Fruit fly (Drosophila melanogaster) whole organism, embryonic: Measurements from ENCODE around the gene CG6753.

Experiments
- Atf-2 ChIP-seq: fragments of 200-800 bp; sonication (Bioruptor generic); optimal IDR thresholded peaks from 2 replicates; lab custom pipeline; 2016; ENCODE audit warnings: missing biosample characterization, missing genetic modification characterization
- Atf3 ChIP-seq: fragments of 200-800 bp; sonication (Bioruptor generic); optimal IDR thresholded peaks from 3 replicates; lab custom pipeline; 2016; ENCODE audit warnings: missing biosample characterization, missing genetic modification characterization
- B-H2 ChIP-seq: fragments of 200-800 bp; sonication (Bioruptor generic); optimal IDR thresholded peaks from 2 replicates; lab custom pipeline; 2018; ENCODE audit warnings: missing biosample characterization, mild to moderate bottlenecking, missing genetic modification characterization
- CG10979 ChIP-seq: fragments of 200-800 bp; sonication (Bioruptor generic); optimal IDR thresholded peaks from 2 replicates; lab custom pipeline; 2018; ENCODE audit warnings: missing biosample characterization, mild to moderate bottlenecking, missing genetic modification characterization, moderate library complexity
- CG11696 ChIP-seq: fragments of 200-800 bp; sonication (Bioruptor generic); IDR thresholded peaks from 2 replicates; pipeline ENCODE4 v1.3.6; 2022; ENCODE audit warnings: missing biosample characterization, missing genetic modification characterization
- CG1233 ChIP-seq: fragments of 200-800 bp; sonication (Bioruptor generic); optimal IDR thresholded peaks from 4 replicates; lab custom pipeline; 2018; ENCODE audit warnings: missing biosample characterization, mild to moderate bottlenecking, missing genetic modification characterization
- CG12391 ChIP-seq: fragments of 200-800 bp; sonication (Bioruptor generic); optimal IDR thresholded peaks from 3 replicates; lab custom pipeline; 2018; ENCODE audit warnings: missing biosample characterization, mild to moderate bottlenecking, missing genetic modification characterization, moderate library complexity
- CG13123 ChIP-seq: fragments of 200-800 bp; sonication (Bioruptor generic); optimal IDR thresholded peaks from 2 replicates; lab custom pipeline; 2016; ENCODE audit warnings: missing biosample characterization, missing genetic modification characterization
- CG13775 ChIP-seq: fragments of 200-800 bp; sonication (Bioruptor generic); optimal IDR thresholded peaks from 3 replicates; lab custom pipeline; 2017; ENCODE audit warnings: missing biosample characterization, mild to moderate bottlenecking, missing genetic modification characterization
- CG15073 ChIP-seq: fragments of 200-800 bp; sonication (Bioruptor generic); optimal IDR thresholded peaks from 2 replicates; lab custom pipeline; 2016; ENCODE audit warnings: missing biosample characterization, missing genetic modification characterization
- CG17829 ChIP-seq: fragments of 200-800 bp; optimal IDR thresholded peaks from 2 replicates; lab custom pipeline; 2019; ENCODE audit warnings: missing biosample characterization, mild to moderate bottlenecking, missing genetic modification characterization, moderate library complexity
- CG18476 ChIP-seq: fragments of 200-800 bp; sonication (Bioruptor generic); optimal IDR thresholded peaks from 2 replicates; lab custom pipeline; 2016; ENCODE audit warnings: missing biosample characterization, mild to moderate bottlenecking, missing genetic modification characterization
- CG2116 ChIP-seq: fragments of 200-800 bp; sonication (Bioruptor generic); optimal IDR thresholded peaks from 3 replicates; lab custom pipeline; 2018; ENCODE audit warnings: missing biosample characterization, mild to moderate bottlenecking, missing genetic modification characterization
- CG34376 ChIP-seq: fragments of 200-800 bp; sonication (Bioruptor generic); optimal IDR thresholded peaks from 2 replicates; lab custom pipeline; 2018; ENCODE audit warnings: missing biosample characterization, mild to moderate bottlenecking, missing genetic modification characterization
- CG3838 ChIP-seq: fragments of 200-800 bp; sonication (Bioruptor generic); optimal IDR thresholded peaks from 3 replicates; lab custom pipeline; 2016; ENCODE audit warnings: missing biosample characterization, missing genetic modification characterization
- CG5245 ChIP-seq: fragments of 200-800 bp; sonication (Bioruptor generic); optimal IDR thresholded peaks from 3 replicates; lab custom pipeline; 2016; ENCODE audit warnings: missing biosample characterization, missing genetic modification characterization
- CG6765 ChIP-seq: fragments of 200-800 bp; sonication (Bioruptor generic); optimal IDR thresholded peaks from 3 replicates; lab custom pipeline; 2017; ENCODE audit warnings: missing biosample characterization, mild to moderate bottlenecking, missing genetic modification characterization
- CG8089 ChIP-seq: fragments of 200-800 bp; sonication (Bioruptor generic); optimal IDR thresholded peaks from 3 replicates; lab custom pipeline; 2016; ENCODE audit warnings: missing biosample characterization, missing genetic modification characterization
- Dad ChIP-seq: fragments of 200-800 bp; sonication (Bioruptor generic); optimal IDR thresholded peaks from 3 replicates; lab custom pipeline; 2016; ENCODE audit warnings: missing biosample characterization, missing genetic modification characterization
- Dek ChIP-seq: fragments of 200-800 bp; sonication (Bioruptor generic); optimal IDR thresholded peaks from 3 replicates; lab custom pipeline; 2019; ENCODE audit warnings: missing biosample characterization, mild to moderate bottlenecking, missing genetic modification characterization, moderate library complexity
- ERR ChIP-seq: fragments of 200-800 bp; sonication (Bioruptor generic); optimal IDR thresholded peaks from 2 replicates; lab custom pipeline; 2016; ENCODE audit warnings: missing biosample characterization, missing genetic modification characterization
- Ets97D ChIP-seq: fragments of 200-800 bp; sonication (Bioruptor generic); optimal IDR thresholded peaks from 3 replicates; lab custom pipeline; 2016; ENCODE audit warnings: missing biosample characterization, missing genetic modification characterization
- Gug ChIP-seq: fragments of 200-800 bp; sonication (Bioruptor generic); IDR thresholded peaks from 4 replicates; pipeline ENCODE4 v1.3.6; 2022; ENCODE audit warnings: missing biosample characterization, missing genetic modification characterization
- HLH3B ChIP-seq: fragments of 200-800 bp; sonication (Bioruptor generic); IDR thresholded peaks from 2 replicates; pipeline ENCODE4 v1.3.6; 2022; ENCODE audit warnings: missing biosample characterization, missing genetic modification characterization
- Hand ChIP-seq: fragments of 200-800 bp; sonication (Bioruptor generic); optimal IDR thresholded peaks from 2 replicates; lab custom pipeline; 2017; ENCODE audit warnings: mild to moderate bottlenecking, missing biosample characterization, missing genetic modification reagents, missing genetic modification characterization
- Hr3 ChIP-seq: fragments of 200-800 bp; sonication (Bioruptor generic); optimal IDR thresholded peaks from 3 replicates; lab custom pipeline; 2016; ENCODE audit warnings: missing biosample characterization, missing genetic modification characterization
- Jarid2 ChIP-seq: fragments of 200-800 bp; sonication (Bioruptor generic); optimal IDR thresholded peaks from 3 replicates; lab custom pipeline; 2017; ENCODE audit warnings: mild to moderate bottlenecking, missing biosample characterization, missing genetic modification reagents, missing genetic modification characterization
- Lhr ChIP-seq: fragments of 200-800 bp; sonication (Bioruptor generic); optimal IDR thresholded peaks from 3 replicates; lab custom pipeline; 2017; ENCODE audit warnings: mild to moderate bottlenecking, missing biosample characterization, missing genetic modification reagents, missing genetic modification characterization
- NC2β ChIP-seq: fragments of 200-800 bp; sonication (Bioruptor generic); optimal IDR thresholded peaks from 2 replicates; lab custom pipeline; 2016; ENCODE audit warnings: missing biosample characterization, missing genetic modification characterization
- Nf-YB ChIP-seq: fragments of 200-800 bp; sonication (Bioruptor generic); optimal IDR thresholded peaks from 3 replicates; lab custom pipeline; 2019; ENCODE audit warnings: missing biosample characterization, mild to moderate bottlenecking, missing genetic modification characterization, moderate library complexity
- Sry-δ ChIP-seq: fragments of 200-800 bp; sonication (Bioruptor generic); optimal IDR thresholded peaks from 2 replicates; lab custom pipeline; 2016; ENCODE audit warnings: missing biosample characterization, missing genetic modification characterization
- Stat92E ChIP-seq, 3 experiments: fragments of >200 bp in 2 of 3; fragments of 200-800 bp in 1 of 3; sonication (Bioruptor generic) in 1 of 3; optimal IDR thresholded peaks; 2 replicates each; lab custom pipeline; 2017 to 2019; ENCODE audit warnings: missing biosample characterization in 3 of 3, missing genetic modification characterization in 3 of 3, mild to moderate bottlenecking in 1 of 3, moderate library complexity in 1 of 3
- Xrp1 ChIP-seq: fragments of 200-800 bp; sonication (Bioruptor generic); IDR thresholded peaks from 2 replicates; pipeline ENCODE4 v1.3.6; 2022; ENCODE audit warnings: missing biosample characterization, missing genetic modification characterization
- ac ChIP-seq: fragments of 200-800 bp; sonication (Bioruptor generic); optimal IDR thresholded peaks from 3 replicates; lab custom pipeline; 2017; ENCODE audit warnings: missing biosample characterization, mild to moderate bottlenecking, missing genetic modification characterization
- btn ChIP-seq: fragments of 200-800 bp; sonication (Bioruptor generic); optimal IDR thresholded peaks from 2 replicates; lab custom pipeline; 2016; ENCODE audit warnings: missing biosample characterization, missing genetic modification characterization
- disco-r ChIP-seq: fragments of 200-800 bp; sonication (Bioruptor generic); optimal IDR thresholded peaks from 2 replicates; lab custom pipeline; 2016; ENCODE audit warnings: missing biosample characterization, missing genetic modification characterization
- ems ChIP-seq: fragments of 200-800 bp; sonication (Bioruptor generic); optimal IDR thresholded peaks from 3 replicates; lab custom pipeline; 2016; ENCODE audit warnings: missing biosample characterization, missing genetic modification characterization
- eyg ChIP-seq: fragments of 200-800 bp; sonication (Bioruptor generic); optimal IDR thresholded peaks from 3 replicates; lab custom pipeline; 2016; ENCODE audit warnings: missing biosample characterization, missing genetic modification characterization
- fd96Cb ChIP-seq: fragments of 200-800 bp; sonication (Bioruptor generic); optimal IDR thresholded peaks from 2 replicates; lab custom pipeline; 2018; ENCODE audit warnings: missing biosample characterization, mild to moderate bottlenecking, missing genetic modification characterization, moderate library complexity
- gcm2 ChIP-seq: fragments of 200-800 bp; sonication (Bioruptor generic); optimal IDR thresholded peaks from 2 replicates; lab custom pipeline; 2016; ENCODE audit warnings: missing biosample characterization, missing genetic modification characterization
- grau ChIP-seq: fragments of 200-800 bp; optimal IDR thresholded peaks from 3 replicates; lab custom pipeline; 2019; ENCODE audit warnings: missing biosample characterization, mild to moderate bottlenecking, missing genetic modification characterization, moderate library complexity
- grn ChIP-seq: fragments of 200-800 bp; sonication (Bioruptor generic); optimal IDR thresholded peaks from 3 replicates; lab custom pipeline; 2017; ENCODE audit warnings: missing biosample characterization, missing genetic modification characterization
- gt ChIP-seq: fragments of 200-800 bp; sonication (Bioruptor generic); IDR thresholded peaks from 2 replicates; pipeline ENCODE4 v1.3.6; 2022; ENCODE audit warnings: missing biosample characterization, missing genetic modification characterization
- hkb ChIP-seq, 2 experiments: fragments of 200-800 bp in 1 of 2; fragments of >200 bp in 1 of 2; sonication (Bioruptor generic) in 1 of 2; IDR thresholded peaks in 1 of 2; optimal IDR thresholded peaks in 1 of 2; 2 replicates each; pipeline versions ENCODE4 v1.3.6 to Lab custom; 2017 to 2022; ENCODE audit warnings: missing biosample characterization in 1 of 2, missing genetic modification characterization in 1 of 2
- psq ChIP-seq: fragments of 200-800 bp; sonication (Bioruptor generic); optimal IDR thresholded peaks from 2 replicates; lab custom pipeline; 2017; ENCODE audit warnings: missing biosample characterization, missing genetic modification characterization
- pzg ChIP-seq: fragments of 200-800 bp; sonication (Bioruptor generic); optimal IDR thresholded peaks from 3 replicates; lab custom pipeline; 2018; ENCODE audit warnings: missing biosample characterization, mild to moderate bottlenecking, missing genetic modification characterization, moderate library complexity
- run ChIP-seq: fragments of 200-800 bp; sonication (Bioruptor generic); optimal IDR thresholded peaks from 3 replicates; lab custom pipeline; 2018; ENCODE audit warnings: missing biosample characterization, mild to moderate bottlenecking, missing genetic modification characterization
- sd ChIP-seq: fragments of 200-800 bp; sonication (Bioruptor generic); optimal IDR thresholded peaks from 3 replicates; lab custom pipeline; 2018; ENCODE audit warnings: missing biosample characterization, mild to moderate bottlenecking, missing genetic modification characterization, moderate library complexity
- tup ChIP-seq: fragments of 200-800 bp; sonication (Bioruptor generic); optimal IDR thresholded peaks from 2 replicates; lab custom pipeline; 2016; ENCODE audit warnings: missing biosample characterization, mild to moderate bottlenecking, missing genetic modification characterization, moderate library complexity
- zen2 ChIP-seq: fragments of 200-800 bp; sonication (Bioruptor generic); IDR thresholded peaks from 3 replicates; pipeline ENCODE4 v1.3.6; 2022; ENCODE audit warnings: missing biosample characterization, missing genetic modification characterization; ENCODE audit not compliant: partially characterized antibody

Gene CG6753

DNA sequence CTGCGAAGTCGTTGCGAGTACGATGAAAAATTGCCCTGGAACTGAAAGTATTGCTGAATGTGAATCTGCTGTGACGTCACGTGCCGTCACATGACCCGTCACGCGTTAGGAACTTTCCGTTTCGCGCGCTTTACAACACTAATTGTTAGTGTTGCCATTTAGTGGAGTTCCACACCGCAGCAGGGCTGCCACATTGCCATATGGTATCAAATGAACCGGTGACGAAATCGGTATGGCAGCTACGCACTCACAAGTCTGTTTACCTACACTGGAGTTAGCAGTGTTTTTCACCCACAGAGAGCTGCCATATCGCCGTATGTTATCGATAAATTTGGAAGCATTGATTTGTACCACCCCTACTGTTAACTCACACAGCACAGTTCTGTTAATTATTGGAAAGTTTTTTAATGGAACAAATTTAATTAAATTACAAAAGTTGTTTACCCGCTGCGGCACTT, 14.6 kb downstream of the CG6753 start, which contains the start of the genes Vha55 and Snx3 (continued):
- TF ChIP-seq CG15073 (GFP tag; lab: Kevin White, UChicago) (no peak), CG6765 (peak; percentile 37), Gug (peak; percentile 78), Atf-2 (GFP tag; lab: Kevin White, UChicago) (peak; percentile 55), CG11696 (GFP tag; lab: Robert Waterston, UW) (no peak), Jarid2 (peak; percentile 56), sd (peak; percentile 41), hkb (optimal IDR thresholded peaks at IDR 0.05; lab: Kevin White, UChicago) (peak; percentile 69), hkb (GFP tag; IDR thresholded peaks at IDR 0.05; lab: Robert Waterston, UW) (no peak), B-H2 (peak; percentile 88), Hand (GFP tag; lab: Kevin White, UChicago) (peak; percentile 32), grn (GFP tag; lab: Kevin White, UChicago) (no peak), CG34376 (peak; percentile 46), Xrp1 (GFP tag; lab: Robert Waterston, UW) (no peak), CG5245 (peak; percentile 74), ems (peak; percentile 66), zen2 (GFP tag; lab: Robert Waterston, UW) (no peak), CG1233 (GFP tag; lab: Kevin White, UChicago) (peak; percentile 32), disco-r (GFP tag; lab: Kevin White, UChicago) (peak; percentile 40), Dek (tag; lab: Kevin White, UChicago) (peak; percentile 74), gcm2 (GFP tag; lab: Kevin White, UChicago) (peak; percentile 21), run (tag; lab: Kevin White, UChicago) (peak; percentile 3), psq (GFP tag; lab: Kevin White, UChicago) (peak; percentile 60), CG18476 (GFP tag; lab: Kevin White, UChicago) (peak; percentile 8), CG2116 (GFP tag; lab: Kevin White, UChicago) (peak; percentile 73), tup (GFP tag; lab: Kevin White, UChicago) (peak; percentile 33), fd96Cb (tag; lab: Kevin White, UChicago) (peak; percentile 29), Lhr (peak; percentile 99), CG13123 (peak; percentile 65), Atf3 (GFP tag; lab: Kevin White, UChicago) (peak; percentile 95), Nf-YB (GFP tag; lab: Kevin White, UChicago) (peak; percentile 48), gt (GFP tag; lab: Robert Waterston, UW) (no peak), CG13775 (GFP tag; lab: Kevin White, UChicago) (peak; percentile 35), HLH3B (GFP tag; lab: Robert Waterston, UW) (no peak), Stat92E (GFP tag; optimal IDR thresholded peaks at IDR 0.05; lab: Kevin White, UChicago) (peak in 1 of 3 experiments; percentile 77), CG12391 (peak; percentile 68), grau (peak; percentile 56), NC2β (GFP tag; lab: Kevin White, UChicago) (peak; percentile 86), pzg (GFP tag; lab: Kevin White, UChicago) (peak; percentile 100), Sry-δ (GFP tag; lab: Kevin White, UChicago) (peak; percentile 97), CG8089 (GFP tag; lab: Kevin White, UChicago) (peak; percentile 51), Ets97D (GFP tag; lab: Kevin White, UChicago) (peak; percentile 97), Hr3 (peak; percentile 69), eyg (GFP tag; lab: Kevin White, UChicago) (peak; percentile 67), CG17829 (tag; lab: Kevin White, UChicago) (peak; percentile 82), btn (GFP tag; lab: Kevin White, UChicago) (no peak), CG10979 (peak; percentile 7), ac (GFP tag; lab: Kevin White, UChicago) (no peak), ERR (GFP tag; lab: Kevin White, UChicago) (peak; percentile 92), CG3838 (peak; percentile 1), Dad (GFP tag; lab: Kevin White, UChicago) (peak; percentile 89)
